Worm (Caenorhabditis elegans): ENCODE results near the gene str-138.

str-138 gene

ce11 chrV:8069637-8070036, 11.2 kb downstream of the str-138 start, which contains the start of gene str-143:
str-143 (minus strand) TSS chrV:8069737.
- no peak for TF ChIP-seq eor-1 (tag; optimal IDR thresholded peaks at IDR 0.05)
- TF ChIP-seq nhr-23 (tag; optimal IDR thresholded peaks at IDR 0.05): no peak
- no peak for TF ChIP-seq unc-39 (tag; optimal IDR thresholded peaks at IDR 0.05)

ce11 chrV:8072047-8072446, 13.6 kb downstream of the str-138 start, which contains the start of gene str-144:
str-144 (minus strand) TSS chrV:8072147.
- no peak for TF ChIP-seq nhr-11 (tag; optimal IDR thresholded peaks at IDR 0.05)
- TF ChIP-seq elt-1 (tag; optimal IDR thresholded peaks at IDR 0.05): no peak
- TF ChIP-seq fkh-10 (GFP tag; optimal IDR thresholded peaks at IDR 0.05): no peak
- no peak for TF ChIP-seq mdl-1 (tag; optimal IDR thresholded peaks at IDR 0.05)
- TF ChIP-seq fos-1 (tag; optimal IDR thresholded peaks at IDR 0.05): no peak
- no peak for TF ChIP-seq lsy-12 (tag; optimal IDR thresholded peaks at IDR 0.05)
- no peak for TF ChIP-seq egl-27 (tag; optimal IDR thresholded peaks at IDR 0.05)
- no peak for TF ChIP-seq elt-2 (tag; optimal IDR thresholded peaks at IDR 0.05)
- TF ChIP-seq zag-1 (tag; optimal IDR thresholded peaks at IDR 0.05): no peak
- no peak for TF ChIP-seq skn-1 (tag; optimal IDR thresholded peaks at IDR 0.05)
- no peak for TF ChIP-seq fkh-2 (tag; optimal IDR thresholded peaks at IDR 0.05)
- TF ChIP-seq nhr-237 (tag; optimal IDR thresholded peaks at IDR 0.05): no peak
- TF ChIP-seq ceh-82 (tag; optimal IDR thresholded peaks at IDR 0.05): no peak
- TF ChIP-seq ceh-28 (tag; optimal IDR thresholded peaks at IDR 0.05): no peak
- TF ChIP-seq nhr-28 (tag; optimal IDR thresholded peaks at IDR 0.05): no peak
- TF ChIP-seq ztf-4 (tag; optimal IDR thresholded peaks at IDR 0.05): no peak
- no peak for TF ChIP-seq ceh-9 (tag; optimal IDR thresholded peaks at IDR 0.05)
- TF ChIP-seq R02D3.7 (tag; optimal IDR thresholded peaks at IDR 0.05): no peak
- TF ChIP-seq nhr-12 (tag; optimal IDR thresholded peaks at IDR 0.05): no peak
- no peak for TF ChIP-seq hmg-11 (tag; optimal IDR thresholded peaks at IDR 0.05)

ce11 chrV:8073162-8073561, 14.7 kb downstream of the str-138 start:
- TF ChIP-seq ceh-9 (tag; optimal IDR thresholded peaks at IDR 0.05) (no peak), fkh-10 (GFP tag; optimal IDR thresholded peaks at IDR 0.05) (no peak), ceh-28 (tag; optimal IDR thresholded peaks at IDR 0.05) (peak; percentile 40), nhr-43 (tag; optimal IDR thresholded peaks at IDR 0.05; ENCODE audit: poor library complexity, severe bottlenecking) (peak; percentile 48), hmg-11 (tag; optimal IDR thresholded peaks at IDR 0.05) (no peak), ztf-11 (tag; optimal IDR thresholded peaks at IDR 0.05) (no peak), zag-1 (tag; optimal IDR thresholded peaks at IDR 0.05) (no peak), mdl-1 (tag; optimal IDR thresholded peaks at IDR 0.05) (no peak), nhr-237 (tag; optimal IDR thresholded peaks at IDR 0.05) (no peak), egl-27 (tag; optimal IDR thresholded peaks at IDR 0.05) (peak; percentile 39), pqm-1 (tag; optimal IDR thresholded peaks at IDR 0.05) (no peak), eor-1 (tag; optimal IDR thresholded peaks at IDR 0.05) (no peak), elt-3 (tag; optimal IDR thresholded peaks at IDR 0.05) (peak; percentile 36 to 82 (median 53)), aly-2 (tag; optimal IDR thresholded peaks at IDR 0.05) (no peak), nhr-23 (tag; optimal IDR thresholded peaks at IDR 0.05) (peak; percentile 62), unc-62 (GFP tag; optimal IDR thresholded peaks at IDR 0.05) (no peak), snpc-4 (tag; optimal IDR thresholded peaks at IDR 0.05) (no peak), ceh-82 (tag; optimal IDR thresholded peaks at IDR 0.05) (no peak), nhr-25 (tag; optimal IDR thresholded peaks at IDR 0.05) (peak; percentile 26), sea-2 (GFP tag; optimal IDR thresholded peaks at IDR 0.05) (no peak), egl-5 (tag; optimal IDR thresholded peaks at IDR 0.05) (no peak), nhr-77 (tag; optimal IDR thresholded peaks at IDR 0.05) (no peak)

- TF ChIP-seq egl-5 (tag; optimal IDR thresholded peaks at IDR 0.05): no peak
- no peak for TF ChIP-seq zag-1 (tag; optimal IDR thresholded peaks at IDR 0.05)
- TF ChIP-seq nhr-237 (tag; optimal IDR thresholded peaks at IDR 0.05): no peak
- TF ChIP-seq unc-39 (tag; optimal IDR thresholded peaks at IDR 0.05): no peak
- no peak for TF ChIP-seq jun-1 (tag; optimal IDR thresholded peaks at IDR 0.05)
- no peak for TF ChIP-seq nhr-76 (tag; optimal IDR thresholded peaks at IDR 0.05)
- no peak for TF ChIP-seq pqm-1 (tag; optimal IDR thresholded peaks at IDR 0.05)
- TF ChIP-seq nhr-12 (tag; optimal IDR thresholded peaks at IDR 0.05): no peak
- no peak for TF ChIP-seq nfya-1 (tag; optimal IDR thresholded peaks at IDR 0.05; ENCODE audit: insufficient read depth)
- TF ChIP-seq ztf-11 (tag; optimal IDR thresholded peaks at IDR 0.05): no peak
- no peak for TF ChIP-seq unc-62 (GFP tag; optimal IDR thresholded peaks at IDR 0.05)
- TF ChIP-seq elt-2 (tag; optimal IDR thresholded peaks at IDR 0.05): no peak
- TF ChIP-seq nhr-25 (tag; optimal IDR thresholded peaks at IDR 0.05): no peak
- TF ChIP-seq ceh-82 (tag; optimal IDR thresholded peaks at IDR 0.05): no peak
- no peak for TF ChIP-seq snpc-4 (tag; optimal IDR thresholded peaks at IDR 0.05)
- TF ChIP-seq ZK546.5 (tag; optimal IDR thresholded peaks at IDR 0.05): no peak
Measured at ce11 chrV:8075712-8076111, 17.3 kb downstream of the str-138 start, which contains the start of gene catp-3. catp-3 (plus strand) TSS chrV:8076012.

All from whole organism, L3 larva.